Fruit fly (Drosophila melanogaster) whole organism, prepupa: Measurements from ENCODE around the gene CG7332.

Experiments
- Blimp-1 ChIP-seq: fragments of 200-800 bp; sonication (Bioruptor generic); optimal IDR thresholded peaks from 3 replicates; lab custom pipeline; 2017; ENCODE audit warnings: missing biosample characterization, missing genetic modification characterization, mild to moderate bottlenecking, moderate library complexity, missing genetic modification reagents
- CG10631 ChIP-seq: fragments of 200-800 bp; sonication (Bioruptor generic); optimal IDR thresholded peaks from 2 replicates; lab custom pipeline; 2016; ENCODE audit warnings: missing biosample characterization, missing genetic modification characterization
- CG10669 ChIP-seq: fragments of 200-800 bp; sonication (Bioruptor generic); optimal IDR thresholded peaks from 3 replicates; lab custom pipeline; 2018; ENCODE audit warnings: missing biosample characterization, mild to moderate bottlenecking, missing genetic modification characterization, moderate library complexity
- CG11294 ChIP-seq: fragments of 200-800 bp; sonication (Bioruptor generic); IDR thresholded peaks from 2 replicates; pipeline ENCODE4 v1.3.6; 2022; ENCODE audit warnings: missing biosample characterization, missing genetic modification characterization
- CG11762 ChIP-seq: fragments of 200-800 bp; sonication (Bioruptor generic); optimal IDR thresholded peaks from 3 replicates; lab custom pipeline; 2016; ENCODE audit warnings: missing biosample characterization, missing genetic modification characterization; ENCODE audit not compliant: insufficient read depth
- CG11902 ChIP-seq: fragments of 200-800 bp; sonication (Bioruptor generic); optimal IDR thresholded peaks from 3 replicates; lab custom pipeline; 2016; ENCODE audit warnings: missing biosample characterization, missing genetic modification characterization
- CG15336 ChIP-seq: fragments of 200-800 bp; sonication (Bioruptor generic); IDR thresholded peaks from 2 replicates; pipeline ENCODE4 v1.3.6; 2022; ENCODE audit warnings: missing biosample characterization, missing genetic modification characterization
- CG16779 ChIP-seq: fragments of 200-800 bp; sonication (Bioruptor generic); optimal IDR thresholded peaks from 3 replicates; lab custom pipeline; 2017; ENCODE audit warnings: missing biosample characterization, mild to moderate bottlenecking, missing genetic modification characterization
- CG3032 ChIP-seq: fragments of 200-800 bp; optimal IDR thresholded peaks from 2 replicates; lab custom pipeline; 2019; ENCODE audit warnings: missing biosample characterization, mild to moderate bottlenecking, missing genetic modification characterization, moderate library complexity
- CG31627 ChIP-seq: fragments of 200-800 bp; sonication (Bioruptor generic); optimal IDR thresholded peaks from 3 replicates; lab custom pipeline; 2016; ENCODE audit warnings: missing biosample characterization, missing genetic modification characterization
- CG32006 ChIP-seq: fragments of 200-800 bp; sonication (Bioruptor generic); optimal IDR thresholded peaks from 3 replicates; lab custom pipeline; 2017; ENCODE audit warnings: missing biosample characterization, mild to moderate bottlenecking, missing genetic modification characterization
- CG3919 ChIP-seq: fragments of 200-800 bp; sonication (Bioruptor generic); optimal IDR thresholded peaks from 3 replicates; lab custom pipeline; 2016; ENCODE audit warnings: missing biosample characterization, missing genetic modification characterization
- CG6163 ChIP-seq: fragments of 200-800 bp; sonication (Bioruptor generic); IDR thresholded peaks from 3 replicates; pipeline ENCODE4 v1.3.6; 2022; ENCODE audit warnings: missing biosample characterization, missing genetic modification characterization
- CG6854 ChIP-seq: fragments of 200-800 bp; sonication (Bioruptor generic); optimal IDR thresholded peaks from 2 replicates; lab custom pipeline; 2017; ENCODE audit warnings: missing biosample characterization, mild to moderate bottlenecking, missing genetic modification characterization
- CG7368 ChIP-seq: fragments of 200-800 bp; sonication (Bioruptor generic); optimal IDR thresholded peaks from 3 replicates; lab custom pipeline; 2016; ENCODE audit warnings: missing biosample characterization, missing genetic modification characterization
- CG8319 ChIP-seq: fragments of 200-800 bp; sonication (Bioruptor generic); optimal IDR thresholded peaks from 3 replicates; lab custom pipeline; 2016; ENCODE audit warnings: missing biosample characterization, missing genetic modification characterization
- CG8632 ChIP-seq: fragments of 200-800 bp; sonication (Bioruptor generic); optimal IDR thresholded peaks from 3 replicates; lab custom pipeline; 2016; ENCODE audit warnings: missing biosample characterization, missing genetic modification characterization
- Eip75B ChIP-seq: fragments of 200-800 bp; sonication (Bioruptor generic); optimal IDR thresholded peaks from 3 replicates; lab custom pipeline; 2016; ENCODE audit warnings: missing biosample characterization, missing genetic modification characterization
- Eip78C ChIP-seq: fragments of 200-800 bp; sonication (Bioruptor generic); peaks from one replicate; lab custom pipeline; 2016; ENCODE audit warnings: missing biosample characterization, missing genetic modification characterization
- Eip93F ChIP-seq: fragments of 200-800 bp; sonication (Bioruptor generic); optimal IDR thresholded peaks from 2 replicates; lab custom pipeline; 2016; ENCODE audit warnings: missing biosample characterization, mild to moderate bottlenecking, missing genetic modification characterization
- Ets96B ChIP-seq: fragments of 200-800 bp; optimal IDR thresholded peaks from 2 replicates; lab custom pipeline; 2019; ENCODE audit warnings: missing biosample characterization, mild to moderate bottlenecking, missing genetic modification characterization, moderate library complexity
- Gug ChIP-seq: fragments of 200-800 bp; sonication (Bioruptor generic); IDR thresholded peaks from 2 replicates; pipeline ENCODE4 v1.3.6; 2022; ENCODE audit warnings: missing biosample characterization, missing genetic modification characterization
- Hr38 ChIP-seq: sonication (Bioruptor generic); optimal IDR thresholded peaks from 2 replicates; lab custom pipeline; 2016; ENCODE audit warnings: missing biosample characterization, missing genetic modification characterization
- Hr39 ChIP-seq: fragments of 200-800 bp; sonication (Bioruptor generic); optimal IDR thresholded peaks from 2 replicates; lab custom pipeline; 2016; ENCODE audit warnings: missing biosample characterization, missing genetic modification characterization
- Hr4 ChIP-seq: fragments of 200-800 bp; sonication (Bioruptor generic); optimal IDR thresholded peaks from 3 replicates; lab custom pipeline; 2016; ENCODE audit warnings: missing biosample characterization, missing genetic modification characterization
- Lpt ChIP-seq: fragments of 200-800 bp; sonication (Bioruptor generic); optimal IDR thresholded peaks from 3 replicates; lab custom pipeline; 2016; ENCODE audit warnings: missing biosample characterization, missing genetic modification characterization
- Met ChIP-seq: fragments of 200-800 bp; sonication (Bioruptor generic); optimal IDR thresholded peaks from 3 replicates; lab custom pipeline; 2016; ENCODE audit warnings: missing biosample characterization, missing genetic modification characterization
- Smox ChIP-seq: fragments of 200-800 bp; sonication (Bioruptor generic); optimal IDR thresholded peaks from 3 replicates; lab custom pipeline; 2016; ENCODE audit warnings: missing biosample characterization, missing genetic modification characterization
- Sox102F ChIP-seq: fragments of 200-800 bp; sonication (Bioruptor generic); optimal IDR thresholded peaks from 2 replicates; lab custom pipeline; 2016; ENCODE audit warnings: missing biosample characterization, mild to moderate bottlenecking, missing genetic modification characterization
- Sox14 ChIP-seq: fragments of 200-800 bp; sonication (Bioruptor generic); optimal IDR thresholded peaks from 3 replicates; lab custom pipeline; 2016; ENCODE audit warnings: missing biosample characterization, missing genetic modification characterization
- Sox15 ChIP-seq: fragments of 200-800 bp; sonication (Bioruptor generic); optimal IDR thresholded peaks from 3 replicates; lab custom pipeline; 2016; ENCODE audit warnings: missing biosample characterization, missing genetic modification characterization
- achi ChIP-seq: fragments of 200-800 bp; sonication (Bioruptor generic); optimal IDR thresholded peaks from 3 replicates; lab custom pipeline; 2016; ENCODE audit warnings: missing biosample characterization, missing genetic modification characterization
- acj6 ChIP-seq: fragments of 200-800 bp; sonication (Bioruptor generic); optimal IDR thresholded peaks from 3 replicates; lab custom pipeline; 2016; ENCODE audit warnings: missing biosample characterization, missing genetic modification characterization
- cyc ChIP-seq: fragments of 200-800 bp; sonication (Bioruptor generic); optimal IDR thresholded peaks from 3 replicates; lab custom pipeline; 2016; ENCODE audit warnings: missing biosample characterization, missing genetic modification characterization
- dac ChIP-seq: fragments of 200-800 bp; sonication (Bioruptor generic); optimal IDR thresholded peaks from 2 replicates; lab custom pipeline; 2017; ENCODE audit warnings: missing biosample characterization, mild to moderate bottlenecking, missing genetic modification characterization
- dsx ChIP-seq: fragments of 200-800 bp; optimal IDR thresholded peaks from 3 replicates; lab custom pipeline; 2019; ENCODE audit warnings: missing biosample characterization, mild to moderate bottlenecking, missing genetic modification characterization, moderate library complexity; ENCODE audit not compliant: poor library complexity, severe bottlenecking
- eg ChIP-seq: fragments of 200-800 bp; sonication (Bioruptor generic); IDR thresholded peaks from 3 replicates; pipeline ENCODE4 v1.3.6; 2022; ENCODE audit warnings: missing biosample characterization, missing genetic modification characterization
- fd59A ChIP-seq: fragments of 200-800 bp; sonication (Bioruptor generic); optimal IDR thresholded peaks from 2 replicates; lab custom pipeline; 2017; ENCODE audit warnings: missing biosample characterization, mild to moderate bottlenecking, missing genetic modification characterization, missing genetic modification reagents
- fd85E ChIP-seq: fragments of 200-800 bp; sonication (Bioruptor generic); optimal IDR thresholded peaks from 3 replicates; lab custom pipeline; 2016; ENCODE audit warnings: missing biosample characterization, missing genetic modification characterization
- fkh ChIP-seq: fragments of 200-800 bp; sonication (Bioruptor generic); optimal IDR thresholded peaks from 3 replicates; lab custom pipeline; 2017; ENCODE audit warnings: missing biosample characterization, mild to moderate bottlenecking, missing genetic modification characterization, moderate library complexity
- lz ChIP-seq: fragments of 200-800 bp; sonication (Bioruptor generic); optimal IDR thresholded peaks from 3 replicates; lab custom pipeline; 2016; ENCODE audit warnings: missing biosample characterization, missing genetic modification characterization
- pdm3 ChIP-seq: fragments of 200-800 bp; sonication (Bioruptor generic); optimal IDR thresholded peaks from 3 replicates; lab custom pipeline; 2016; ENCODE audit warnings: missing biosample characterization, missing genetic modification characterization
- salr ChIP-seq, 2 experiments: fragments of 200-800 bp; sonication (Bioruptor generic); optimal IDR thresholded peaks; 3 replicates each; lab custom pipeline; 2016 to 2018; ENCODE audit warnings: missing biosample characterization in 2 of 2, missing genetic modification characterization in 2 of 2, mild to moderate bottlenecking in 1 of 2
- spab ChIP-seq: fragments of 200-800 bp; sonication (Bioruptor generic); optimal IDR thresholded peaks from 2 replicates; lab custom pipeline; 2017; ENCODE audit warnings: missing biosample characterization, mild to moderate bottlenecking, missing genetic modification characterization, missing genetic modification reagents
- ss ChIP-seq, 2 experiments: fragments of 200-800 bp; sonication (Bioruptor generic); optimal IDR thresholded peaks; 2 replicates in 1 of 2; 3 replicates in 1 of 2; lab custom pipeline; 2017 to 2018; ENCODE audit warnings: mild to moderate bottlenecking in 2 of 2, missing biosample characterization in 2 of 2, missing genetic modification characterization in 2 of 2, moderate library complexity in 1 of 2
- svp ChIP-seq: fragments of 200-800 bp; sonication (Bioruptor generic); peaks from one replicate; lab custom pipeline; 2016; ENCODE audit warnings: missing biosample characterization, missing genetic modification characterization

The CG7332 gene

DNA sequence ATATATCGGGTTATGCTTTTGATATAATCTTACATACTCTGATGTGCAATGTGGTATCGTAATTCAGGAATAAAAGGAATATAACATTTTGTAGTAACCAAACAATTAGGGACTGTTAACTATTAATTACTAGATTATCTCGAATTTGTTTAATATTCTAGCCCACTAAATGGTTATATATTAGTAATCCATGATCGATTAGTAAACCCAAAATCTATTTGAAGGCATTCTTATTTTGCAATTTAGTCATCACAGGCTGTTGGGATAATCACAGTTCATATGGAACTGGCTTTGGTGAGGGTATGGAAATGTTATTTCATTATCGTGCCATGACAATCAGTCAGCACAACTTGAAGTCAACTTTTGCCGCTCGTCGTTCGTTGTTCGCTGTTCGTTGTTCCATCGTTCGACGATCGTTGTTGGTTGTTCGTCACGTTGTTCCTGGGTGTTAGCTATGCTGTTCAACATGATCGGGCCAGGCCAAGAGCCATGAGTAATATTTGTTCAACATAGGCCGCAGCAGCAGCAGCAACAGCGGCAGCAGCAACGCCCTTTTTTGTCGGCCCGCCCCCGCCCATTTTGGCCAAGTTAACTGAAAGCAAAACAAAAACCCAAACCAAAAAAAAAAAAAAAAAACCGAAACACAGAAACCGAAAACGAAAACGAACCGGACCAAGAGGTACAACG lies 41.5 kb downstream of the CG7332 start (continued):
- peak; percentile 4 for TF ChIP-seq Hr4 (GFP tag; lab: Kevin White, UChicago)
- no peak for TF ChIP-seq CG6854 (GFP tag; lab: Kevin White, UChicago)
- no peak for TF ChIP-seq CG11762 (GFP tag; lab: Kevin White, UChicago)
- no peak for TF ChIP-seq dac (GFP tag; lab: Kevin White, UChicago)
- TF ChIP-seq CG15336 (GFP tag; lab: Robert Waterston, UW) = no peak
- no peak for TF ChIP-seq cyc (GFP tag; lab: Kevin White, UChicago)
- TF ChIP-seq Gug = 0 out of 2 replicates have a peak, but pooled peaks have one; percentile 10
- no peak for TF ChIP-seq dsx
- no peak for TF ChIP-seq CG8632 (GFP tag; lab: Kevin White, UChicago)
- no peak for TF ChIP-seq Hr38
- TF ChIP-seq CG16779 (tag; lab: Kevin White, UChicago) = no peak
- no peak for TF ChIP-seq ss (GFP tag; optimal IDR thresholded peaks at IDR 0.05; lab: Kevin White, UChicago)
- TF ChIP-seq CG3032 = peak; percentile 4
- TF ChIP-seq Sox14 (GFP tag; lab: Kevin White, UChicago) = no peak
- no peak for TF ChIP-seq CG3919 (GFP tag; lab: Kevin White, UChicago)
- TF ChIP-seq fd59A (GFP tag; lab: Kevin White, UChicago) = no peak
- TF ChIP-seq salr (GFP tag; optimal IDR thresholded peaks at IDR 0.05; lab: Kevin White, UChicago) = no peak
- no peak for TF ChIP-seq Sox15 (GFP tag; lab: Kevin White, UChicago)
- no peak for TF ChIP-seq Blimp-1 (GFP tag; lab: Kevin White, UChicago)
- TF ChIP-seq pdm3 = no peak
- peak; percentile 31 for TF ChIP-seq Smox (GFP tag; lab: Kevin White, UChicago)
- TF ChIP-seq CG31627 = peak; percentile 12
- TF ChIP-seq svp (GFP tag; lab: Kevin White, UChicago) = peak; percentile 69

DNA sequence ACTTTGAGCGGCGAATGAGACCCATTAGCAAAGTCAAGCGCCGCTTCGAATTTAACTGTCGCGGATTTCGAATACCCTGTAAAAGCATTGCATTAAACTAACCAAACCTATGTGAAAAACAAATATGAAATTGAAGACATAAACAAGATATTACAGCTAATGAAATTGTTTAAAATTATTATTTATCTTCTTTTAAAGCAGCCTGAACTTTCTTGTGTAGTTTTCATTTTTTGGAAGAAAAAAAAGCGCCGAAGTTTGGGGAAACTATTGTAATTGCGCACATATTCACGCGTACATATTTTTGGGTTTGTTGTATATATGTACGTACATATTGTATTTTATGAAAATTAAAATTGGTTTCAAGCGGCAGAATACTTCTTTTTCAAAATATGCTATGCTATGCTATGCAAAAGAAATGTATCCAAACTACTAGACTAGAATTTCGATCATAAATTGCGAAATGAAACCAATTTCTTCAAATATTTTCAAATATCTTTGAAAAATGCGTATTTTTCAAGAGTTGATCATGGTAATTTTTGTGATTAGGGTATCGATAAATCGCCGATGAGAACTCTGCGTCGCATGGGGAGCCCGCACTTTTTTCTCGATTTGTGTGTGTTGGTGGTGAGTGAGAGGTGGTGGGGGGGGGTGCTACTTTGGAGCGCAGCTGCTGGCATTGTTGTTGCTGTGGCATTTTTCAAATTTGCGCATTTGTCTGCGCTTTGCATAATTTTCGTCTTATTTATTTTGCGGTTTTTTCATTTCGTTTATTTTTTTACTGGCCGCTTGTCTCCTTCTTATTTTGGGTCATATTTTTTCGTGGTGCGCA lies 42.3 kb downstream of the CG7332 start:
- TF ChIP-seq achi = no peak
- peak; percentile 72 for TF ChIP-seq Eip78C (GFP tag; lab: Kevin White, UChicago)
- no peak for TF ChIP-seq Lpt (GFP tag; lab: Kevin White, UChicago)
- peak; percentile 23 for TF ChIP-seq Met (GFP tag; lab: Kevin White, UChicago)
- TF ChIP-seq CG11902 (GFP tag; lab: Kevin White, UChicago) = no peak
- no peak for TF ChIP-seq dsx
- TF ChIP-seq Ets96B (tag; lab: Kevin White, UChicago) = no peak
- TF ChIP-seq CG10669 = no peak
- TF ChIP-seq CG15336 (GFP tag; lab: Robert Waterston, UW) = 0 out of 2 replicates have a peak, but pooled peaks have one; percentile 11
- no peak for TF ChIP-seq Hr39 (GFP tag; lab: Kevin White, UChicago)
- TF ChIP-seq CG11294 (GFP tag; lab: Robert Waterston, UW) = no peak
- peak; percentile 2 for TF ChIP-seq CG32006
- TF ChIP-seq acj6 (GFP tag; lab: Kevin White, UChicago) = no peak
- TF ChIP-seq spab (GFP tag; lab: Kevin White, UChicago) = no peak
- no peak for TF ChIP-seq fd59A (GFP tag; lab: Kevin White, UChicago)
- TF ChIP-seq lz (GFP tag; lab: Kevin White, UChicago) = peak; percentile 11
- TF ChIP-seq CG16779 (tag; lab: Kevin White, UChicago) = no peak
- no peak for TF ChIP-seq fd85E (GFP tag; lab: Kevin White, UChicago)
- no peak for TF ChIP-seq salr (GFP tag; optimal IDR thresholded peaks at IDR 0.05; lab: Kevin White, UChicago)
- TF ChIP-seq cyc (GFP tag; lab: Kevin White, UChicago) = no peak
- TF ChIP-seq eg (GFP tag; lab: Robert Waterston, UW) = peak; percentile 18; the same call in 1 of the 3 replicates
- TF ChIP-seq CG6163 (GFP tag; lab: Robert Waterston, UW) = no peak
- TF ChIP-seq CG3919 (GFP tag; lab: Kevin White, UChicago) = no peak
- no peak for TF ChIP-seq dac (GFP tag; lab: Kevin White, UChicago)
- TF ChIP-seq Hr38 = no peak
- TF ChIP-seq ss (GFP tag; optimal IDR thresholded peaks at IDR 0.05; lab: Kevin White, UChicago) = no peak
- TF ChIP-seq CG10631 (GFP tag; lab: Kevin White, UChicago) = no peak
- TF ChIP-seq Eip75B (GFP tag; lab: Kevin White, UChicago) = no peak
- TF ChIP-seq CG8319 (GFP tag; lab: Kevin White, UChicago) = no peak
- no peak for TF ChIP-seq Blimp-1 (GFP tag; lab: Kevin White, UChicago)
- TF ChIP-seq Sox102F (GFP tag; lab: Kevin White, UChicago) = no peak
- no peak for TF ChIP-seq CG7368 (GFP tag; lab: Kevin White, UChicago)
- TF ChIP-seq Eip93F (GFP tag; lab: Kevin White, UChicago) = no peak
- TF ChIP-seq fkh (GFP tag; lab: Kevin White, UChicago) = no peak
